Fruit fly (Drosophila melanogaster) whole organism, pupa: ENCODE measurements around the gene Kdm5.

Experiments used
- CG17806 ChIP-seq: fragments of 200-800 bp; sonication (Bioruptor generic); optimal IDR thresholded peaks from 2 replicates; lab custom pipeline; 2018; ENCODE audit warnings: missing biosample characterization, mild to moderate bottlenecking, missing genetic modification characterization, moderate library complexity
- CG8159 ChIP-seq: fragments of 200-800 bp; sonication (Bioruptor generic); optimal IDR thresholded peaks from 3 replicates; lab custom pipeline; 2018; ENCODE audit warnings: missing biosample characterization, mild to moderate bottlenecking, missing genetic modification characterization, moderate library complexity
- D1 ChIP-seq: fragments of 200-800 bp; sonication (Bioruptor generic); optimal IDR thresholded peaks from 2 replicates; lab custom pipeline; 2018; ENCODE audit warnings: missing biosample characterization, mild to moderate bottlenecking, missing genetic modification characterization, moderate library complexity
- EcR ChIP-seq: fragments of 200-800 bp; sonication (Bioruptor generic); optimal IDR thresholded peaks from 3 replicates; lab custom pipeline; 2019; ENCODE audit warnings: missing biosample characterization, missing genetic modification characterization, mild to moderate bottlenecking, moderate library complexity, missing genetic modification reagents
- Pif1A ChIP-seq: fragments of 200-800 bp; sonication (Bioruptor generic); optimal IDR thresholded peaks from 3 replicates; lab custom pipeline; 2016; ENCODE audit warnings: missing biosample characterization, missing genetic modification characterization

- TF ChIP-seq EcR (GFP tag; lab: Kevin White, UChicago), result no peak
- no peak for TF ChIP-seq D1 (tag; lab: Kevin White, UChicago)
- no peak for TF ChIP-seq CG17806 (tag; lab: Kevin White, UChicago)
- TF ChIP-seq Pif1A, result no peak
- no peak for TF ChIP-seq CG8159 (tag; lab: Kevin White, UChicago)
These were observed 10.9 kb downstream of the Kdm5 start for dm6 chr2L:5988115-5989092.
